Worm (Caenorhabditis elegans): ENCODE data around the gene tag-120.
A peak's percentile ranks its signal among the peaks of the same experiment; 100 is the strongest.

The tag-120 gene

ce11 chrV:9692649-9693112, 16.9 kb downstream of the tag-120 start, which contains the start of gene ZK287.7:
ZK287.7 (plus strand) TSS chrV:9693062.
- TF ChIP-seq F23B12.7 (tag; optimal IDR thresholded peaks at IDR 0.05; ENCODE audit: insufficient read depth) (no peak), F33H1.4 (GFP tag; IDR thresholded peaks at IDR 0.05) (peak; percentile 70), lsl-1 (GFP tag; optimal IDR thresholded peaks at IDR 0.05) (peak; percentile 76), xnd-1 (tag; optimal IDR thresholded peaks at IDR 0.05) (peak; percentile 13), attf-3 (GFP tag; conservative IDR thresholded peaks at IDR 0.05) (no peak), hsf-1 (GFP tag; IDR thresholded peaks at IDR 0.05) (no peak), madf-6 (GFP tag; IDR thresholded peaks at IDR 0.05) (0 out of 2 replicates have a peak, but pooled peaks have one; percentile 37), ama-1 (optimal IDR thresholded peaks at IDR 0.05) (no peak), ama-1 (GFP tag; optimal IDR thresholded peaks at IDR 0.05) (no peak), rpc-1 (optimal IDR thresholded peaks at IDR 0.05) (no peak), rpc-1 (tag; optimal IDR thresholded peaks at IDR 0.05) (no peak)

DNA sequence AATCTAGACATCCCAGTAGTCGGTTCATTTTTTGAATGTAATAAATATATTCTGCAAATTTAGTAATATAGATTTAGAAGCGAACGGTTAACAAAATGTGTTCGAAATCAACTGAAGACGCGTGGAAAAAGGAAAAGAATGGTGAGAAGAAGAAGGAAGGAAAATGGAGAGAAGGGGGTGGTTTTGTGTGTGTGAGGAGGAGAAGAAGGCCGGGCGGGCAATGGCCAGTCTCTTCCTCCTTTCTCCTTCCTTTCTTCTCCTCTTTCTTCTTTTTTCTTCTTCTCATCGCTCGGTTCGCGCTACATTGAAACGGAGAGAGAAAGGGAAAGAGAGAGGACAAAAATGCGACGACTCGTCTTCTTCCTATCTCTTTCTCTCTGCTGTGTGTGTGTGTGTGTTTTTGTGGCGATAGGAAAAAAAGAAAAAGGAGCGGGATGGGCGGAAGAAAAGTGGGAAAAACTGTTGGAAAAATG, 17.5 kb downstream of the tag-120 start, which contains the start of gene ztf-9:
Gene ztf-9, minus strand, starts transcription at position 51 of the 473 bp plus-strand sequence.
- TF ChIP-seq pbrm-1 (GFP tag; IDR thresholded peaks at IDR 0.05), result no peak
- peak; percentile 26 for TF ChIP-seq K12H6.12 (tag; optimal IDR thresholded peaks at IDR 0.05)
- no peak for TF ChIP-seq mel-28 (tag; optimal IDR thresholded peaks at IDR 0.05; ENCODE audit: borderline replicate concordance)
- no peak for TF ChIP-seq sdz-38 (tag; optimal IDR thresholded peaks at IDR 0.05)
- no peak for TF ChIP-seq cebp-2 (GFP tag; IDR thresholded peaks at IDR 0.05)
- TF ChIP-seq rec-8 (tag; optimal IDR thresholded peaks at IDR 0.05), result no peak
- TF ChIP-seq ZK185.1 (tag; optimal IDR thresholded peaks at IDR 0.05; ENCODE audit: poor library complexity, severe bottlenecking), result no peak
- TF ChIP-seq let-526 (GFP tag; IDR thresholded peaks at IDR 0.05), result no peak
- TF ChIP-seq ztf-3 (GFP tag; optimal IDR thresholded peaks at IDR 0.05), result no peak
- no peak for TF ChIP-seq hmg-1.2 (GFP tag; IDR thresholded peaks at IDR 0.05)
- no peak for TF ChIP-seq nfya-1 (tag; optimal IDR thresholded peaks at IDR 0.05; ENCODE audit: borderline replicate concordance, insufficient read depth)
- TF ChIP-seq repo-1 (tag; optimal IDR thresholded peaks at IDR 0.05), result peak; percentile 23
- peak; percentile 23 for TF ChIP-seq lin-54 (GFP tag; optimal IDR thresholded peaks at IDR 0.05)
- no peak for TF ChIP-seq cebp-1 (GFP tag; IDR thresholded peaks at IDR 0.05)
- TF ChIP-seq cebp-1 (tag; optimal IDR thresholded peaks at IDR 0.05), result no peak
- no peak for TF ChIP-seq ztf-22 (GFP tag; optimal IDR thresholded peaks at IDR 0.05)
- TF ChIP-seq tlf-1 (GFP tag; optimal IDR thresholded peaks at IDR 0.05), result no peak
- no peak for TF ChIP-seq F49E8.2 (tag; optimal IDR thresholded peaks at IDR 0.05; ENCODE audit: insufficient read depth)
- TF ChIP-seq snpc-1.3 (tag; optimal IDR thresholded peaks at IDR 0.05; ENCODE audit: insufficient read depth), result no peak
- TF ChIP-seq F39B2.1 (GFP tag; IDR thresholded peaks at IDR 0.05), result no peak
- no peak for TF ChIP-seq mes-4 (tag; optimal IDR thresholded peaks at IDR 0.05)
- TF ChIP-seq attf-6 (GFP tag; IDR thresholded peaks at IDR 0.05), result no peak
- TF ChIP-seq lsy-27 (tag; optimal IDR thresholded peaks at IDR 0.05; ENCODE audit: borderline replicate concordance, insufficient read depth), result no peak
- no peak for TF ChIP-seq Y67H2A.10 (GFP tag; conservative IDR thresholded peaks at IDR 0.05)
- no peak for TF ChIP-seq snpc-1.1 (tag; optimal IDR thresholded peaks at IDR 0.05; ENCODE audit: insufficient read depth)
- TF ChIP-seq lag-1 (GFP tag; IDR thresholded peaks at IDR 0.05), result no peak
- no peak for TF ChIP-seq madf-8 (GFP tag; conservative IDR thresholded peaks at IDR 0.05)
- peak; percentile 33 for TF ChIP-seq attf-5 (GFP tag; optimal IDR thresholded peaks at IDR 0.05)
- no peak for TF ChIP-seq nhr-120 (GFP tag; IDR thresholded peaks at IDR 0.05)
- peak; percentile 42 for TF ChIP-seq lin-40 (tag; optimal IDR thresholded peaks at IDR 0.05)
- no peak for TF ChIP-seq ztf-6 (GFP tag; IDR thresholded peaks at IDR 0.05)
- no peak for TF ChIP-seq ccch-3 (GFP tag; optimal IDR thresholded peaks at IDR 0.05)
- peak; percentile 35; the same call in 1 of the 2 replicates for TF ChIP-seq mcd-1 (GFP tag; IDR thresholded peaks at IDR 0.05)
- TF ChIP-seq dpff-1 (tag; optimal IDR thresholded peaks at IDR 0.05), result no peak
- TF ChIP-seq atf-7 (tag; optimal IDR thresholded peaks at IDR 0.05), result no peak
- no peak for TF ChIP-seq unc-130 (GFP tag; optimal IDR thresholded peaks at IDR 0.05)

Measured in whole organism, young adult.